Worm (Caenorhabditis elegans) whole organism, L1 larva: ENCODE data around the gene R02D5.8.

Experiments used
- mep-1 ChIP-seq: fragments of 150-350 bp; optimal IDR thresholded peaks from 2 replicates; lab custom pipeline; 2014; ENCODE audit warnings: missing biosample characterization, missing genetic modification characterization
- nhr-77 ChIP-seq: fragments of 150-350 bp; optimal IDR thresholded peaks from 2 replicates; lab custom pipeline; 2014; ENCODE audit warnings: missing biosample characterization, missing genetic modification characterization
- unc-62 ChIP-seq: fragments of 150-350 bp; optimal IDR thresholded peaks from 2 replicates; lab custom pipeline; 2014; ENCODE audit warnings: missing biosample characterization, missing genetic modification reagents, missing genetic modification characterization
- unc-86 ChIP-seq: sonication (generic microtip); optimal IDR thresholded peaks from 2 replicates; lab custom pipeline; 2016; ENCODE audit warnings: missing genetic modification characterization, missing compliant biosample characterization

- no peak for TF ChIP-seq unc-86 (tag; lab: Kevin White, UChicago)
- no peak for TF ChIP-seq unc-62 (GFP tag; lab: Kevin White, UChicago)
- TF ChIP-seq nhr-77, result no peak
- no peak for TF ChIP-seq mep-1
Observed at ce11 chrV:14558757-14559156, 39.6 kb upstream of the R02D5.8 start, which contains the start of gene C53A5.9.
